Worm (Caenorhabditis elegans) whole organism, L4/young adult: ENCODE measurements around the gene R05D3.3.
"Not testable (repeated sequence)": the region's sequence is repeated elsewhere in the genome, so short reads cannot be mapped to it uniquely, and the experiment has no call there.

ENCODE experiments used
- W03F9.2 ChIP-seq: fragments of 150-350 bp; optimal IDR thresholded peaks from 2 replicates; lab custom pipeline; 2014; ENCODE audit warnings: missing biosample characterization, missing genetic modification characterization
- dao-5 ChIP-seq: sonication (generic microtip); optimal IDR thresholded peaks from 2 replicates; lab custom pipeline; 2016; ENCODE audit warnings: missing genotype, missing genetic modification characterization, moderate library complexity, missing compliant biosample characterization
- him-1 ChIP-seq: sonication (generic microtip); optimal IDR thresholded peaks from 2 replicates; lab custom pipeline; 2016; ENCODE audit warnings: missing genotype, missing genetic modification reagents, missing genetic modification characterization, missing compliant biosample characterization

The R05D3.3 gene

DNA sequence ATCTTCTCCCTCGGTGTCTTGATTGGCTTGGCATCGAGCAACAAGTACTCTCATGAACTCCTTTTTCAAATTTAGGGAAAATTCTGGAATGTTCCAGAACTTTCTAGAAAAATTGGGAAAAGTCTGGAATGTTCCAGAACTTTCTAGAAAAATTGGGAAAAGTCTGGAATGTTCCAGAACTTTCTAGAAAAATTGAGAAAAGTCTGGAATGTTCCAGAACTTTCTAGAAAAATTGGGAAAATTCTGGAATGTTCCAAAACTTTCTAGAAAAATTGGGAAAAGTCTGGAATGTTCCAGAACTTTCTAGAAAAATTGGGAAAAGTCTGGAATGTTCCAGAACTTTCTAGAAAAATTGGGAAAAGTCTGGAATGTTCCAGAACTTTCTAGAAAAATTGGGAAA is 19.5 kb upstream of the R05D3.3 start, which contains the start of gene ZC262.7:
Gene ZC262.7 (minus strand): TSS at position 54 of the 400 bp plus-strand sequence.
- not testable (repeated sequence) for TF ChIP-seq dao-5, W03F9.2, him-1 (tag; lab: Kevin White, UChicago)

- TF ChIP-seq him-1, W03F9.2, dao-5 (tag; lab: Kevin White, UChicago): not testable (repeated sequence)
These were observed 16.0 kb upstream of the R05D3.3 start, which contains the start of gene clc-29 for ce11 chrIII:8347822-8348221. TSS of gene clc-29 (minus strand) at chrIII:8347922.

ce11 chrIII:8354644-8355461 is 9.0 kb upstream of the R05D3.3 start, which contains the start of gene unc-116:
TSS of gene unc-116 (minus strand) at chrIII:8355174.
- TF ChIP-seq W03F9.2 (tag; lab: Kevin White, UChicago) (no peak), dao-5 (tag; lab: Kevin White, UChicago) (no peak), him-1 (tag; lab: Kevin White, UChicago) (peak; percentile 17)

DNA sequence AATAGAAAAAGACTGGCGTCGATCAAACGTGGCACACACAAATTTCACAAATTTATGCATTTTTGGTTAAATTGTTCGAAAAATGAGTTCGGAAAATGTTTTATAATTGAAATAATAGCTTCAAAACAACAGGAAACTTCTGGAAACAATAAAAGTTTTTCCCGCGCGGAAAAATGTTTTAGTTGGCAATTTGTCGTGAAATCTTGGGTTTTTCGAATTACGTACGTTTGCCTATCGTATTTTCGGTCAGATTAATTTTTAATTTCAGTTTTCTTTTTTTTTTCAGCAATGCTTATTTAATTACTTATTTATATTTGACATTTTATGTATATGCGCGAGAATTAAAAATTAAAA is 8.4 kb upstream of the R05D3.3 start:
- no peak for TF ChIP-seq him-1 (tag; lab: Kevin White, UChicago)
- TF ChIP-seq W03F9.2 (tag; lab: Kevin White, UChicago) = no peak
- no peak for TF ChIP-seq dao-5 (tag; lab: Kevin White, UChicago)

- peak; percentile 46 for TF ChIP-seq W03F9.2 (tag; lab: Kevin White, UChicago)
- TF ChIP-seq him-1 (tag; lab: Kevin White, UChicago) = no peak
These were observed 7.4 kb upstream of the R05D3.3 start for ce11 chrIII:8356407-8356881.

DNA sequence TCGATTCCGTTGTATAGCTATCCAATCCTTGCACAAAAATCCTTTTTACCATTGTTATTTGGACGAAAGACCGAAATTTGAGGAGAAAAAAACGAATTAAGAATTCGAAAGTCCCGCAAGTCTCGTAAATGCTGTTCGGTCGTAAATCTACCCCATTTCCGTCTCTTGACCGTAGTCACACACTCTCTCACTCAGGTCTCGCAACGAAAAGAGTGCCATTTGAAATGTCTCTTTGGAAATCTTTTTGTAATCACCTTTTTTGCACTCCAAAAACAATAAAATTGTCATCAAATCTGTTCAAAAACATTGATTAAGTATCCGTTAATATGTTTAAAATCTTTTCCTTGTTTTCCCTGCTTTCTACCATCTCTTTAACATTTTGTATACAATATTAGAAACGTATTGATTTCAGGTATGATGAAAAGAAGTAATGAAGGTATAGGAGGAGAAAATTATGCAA is 5.6 kb upstream of the R05D3.3 start, which contains the start of the genes R05D3.8 and rfp-1:
Gene R05D3.8 (minus strand): TSS at position 115 of the 460 bp plus-strand sequence.
Gene rfp-1 (plus strand): TSS at position 410 of the 460 bp plus-strand sequence.
- peak; percentile 65 for TF ChIP-seq W03F9.2 (tag; lab: Kevin White, UChicago)
- no peak for TF ChIP-seq him-1 (tag; lab: Kevin White, UChicago)

DNA sequence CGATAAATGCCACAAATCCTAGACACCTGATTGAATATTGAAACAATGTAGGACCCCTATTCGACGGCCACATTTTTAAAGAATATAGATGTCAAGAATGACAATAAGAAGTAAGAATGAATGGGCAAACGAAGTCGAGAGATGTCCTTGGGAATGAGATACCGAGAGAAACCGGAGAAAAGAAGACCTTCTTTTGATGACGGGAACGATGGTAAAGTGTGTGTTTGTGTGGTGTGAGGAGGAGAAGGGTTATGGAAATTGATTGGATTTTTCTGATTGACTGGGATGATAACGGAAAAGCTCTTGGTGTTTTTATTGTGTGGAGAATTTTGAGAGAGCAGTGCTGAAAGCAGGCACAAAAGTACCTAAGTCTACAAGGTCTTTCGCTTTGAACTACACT is 4.8 kb downstream of the R05D3.3 start, which contains the start of gene R05D3.9:
Gene R05D3.9 (minus strand): TSS at position 101 of the 400 bp plus-strand sequence.
- no peak for TF ChIP-seq W03F9.2 (tag; lab: Kevin White, UChicago)
- TF ChIP-seq him-1 (tag; lab: Kevin White, UChicago) = no peak
- TF ChIP-seq dao-5 (tag; lab: Kevin White, UChicago) = no peak

DNA sequence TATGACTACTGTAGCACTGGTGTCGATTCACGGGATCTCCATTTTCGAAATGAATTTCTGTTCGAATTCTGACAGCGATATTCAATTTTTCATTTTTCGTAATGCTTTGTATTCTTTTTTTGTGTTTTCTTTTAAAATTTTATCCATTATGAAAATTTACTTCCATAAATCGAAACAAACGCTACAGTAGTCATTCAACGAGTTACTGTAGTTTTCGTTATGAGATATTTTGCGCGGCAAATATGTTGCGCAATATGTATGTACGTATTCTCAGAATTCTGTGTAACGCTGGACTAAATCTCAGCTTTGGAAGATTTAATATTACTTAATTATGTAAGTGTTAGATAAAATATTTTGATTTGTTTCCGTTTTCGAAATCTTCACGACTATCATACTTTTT is 5.4 kb downstream of the R05D3.3 start:
- TF ChIP-seq dao-5 (tag; lab: Kevin White, UChicago) (no peak), W03F9.2 (tag; lab: Kevin White, UChicago) (no peak), him-1 (tag; lab: Kevin White, UChicago) (no peak)

DNA sequence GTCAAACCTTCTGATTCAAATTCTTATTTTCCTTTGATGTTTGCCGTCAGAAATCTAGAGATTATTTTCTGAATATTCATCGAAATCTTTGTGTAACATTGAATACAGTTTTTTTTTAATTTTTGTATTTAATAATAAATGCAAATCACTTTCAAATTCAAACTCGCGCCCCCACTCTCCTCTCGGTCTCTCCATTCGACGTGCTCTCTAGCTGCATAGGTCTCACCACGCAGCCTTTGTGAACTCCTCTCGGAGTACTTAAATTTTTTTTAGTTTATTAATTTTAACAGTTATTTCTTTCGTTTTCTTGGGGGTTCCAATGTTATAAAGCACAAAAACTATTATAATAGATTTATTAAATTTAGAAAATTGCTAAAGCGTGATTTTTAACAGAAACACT is 6.4 kb downstream of the R05D3.3 start:
- TF ChIP-seq dao-5 (tag; lab: Kevin White, UChicago) = no peak
- no peak for TF ChIP-seq him-1 (tag; lab: Kevin White, UChicago)
- TF ChIP-seq W03F9.2 (tag; lab: Kevin White, UChicago) = no peak

ce11 chrIII:8370846-8371257 is 7.0 kb downstream of the R05D3.3 start:
- TF ChIP-seq dao-5 (tag; lab: Kevin White, UChicago) (no peak), him-1 (tag; lab: Kevin White, UChicago) (no peak), W03F9.2 (tag; lab: Kevin White, UChicago) (peak; percentile 26)

- TF ChIP-seq W03F9.2 (tag; lab: Kevin White, UChicago) (no peak), dao-5 (tag; lab: Kevin White, UChicago) (no peak), him-1 (tag; lab: Kevin White, UChicago) (no peak)
These were observed 7.9 kb downstream of the R05D3.3 start, which contains the start of gene lmbr-1 for ce11 chrIII:8371595-8372305. TSS of gene lmbr-1 (plus strand) at chrIII:8372255.

ce11 chrIII:8375000-8375399 is 11.2 kb downstream of the R05D3.3 start, which contains the start of gene met-2:
TSS of gene met-2 (plus strand) at chrIII:8375300.
- TF ChIP-seq dao-5 (tag; lab: Kevin White, UChicago) (no peak), W03F9.2 (tag; lab: Kevin White, UChicago) (no peak), him-1 (tag; lab: Kevin White, UChicago) (no peak)
